Fruit fly (Drosophila melanogaster) whole organism, embryonic: ENCODE results near the gene NimB5.

Experiments
- Aef1 ChIP-seq: fragments of 200-800 bp; sonication (Bioruptor generic); IDR thresholded peaks from 3 replicates; pipeline ENCODE4 v1.3.6; 2022; ENCODE audit warnings: missing biosample characterization, missing genetic modification characterization
- CG10209 ChIP-seq: fragments of 200-800 bp; sonication (Bioruptor generic); optimal IDR thresholded peaks from 3 replicates; lab custom pipeline; 2017; ENCODE audit warnings: missing biosample characterization, mild to moderate bottlenecking, missing genetic modification characterization, missing genetic modification reagents
- CG10543 ChIP-seq: fragments of 200-800 bp; sonication (Bioruptor generic); optimal IDR thresholded peaks from 3 replicates; lab custom pipeline; 2017; ENCODE audit warnings: missing biosample characterization, mild to moderate bottlenecking, missing genetic modification characterization, moderate library complexity
- CG10959 ChIP-seq: fragments of 200-800 bp; sonication (Bioruptor generic); IDR thresholded peaks from 2 replicates; pipeline ENCODE4 v1.3.6; 2022; ENCODE audit warnings: missing biosample characterization, missing genetic modification characterization
- CG13424 ChIP-seq: fragments of 200-800 bp; sonication (Bioruptor generic); optimal IDR thresholded peaks from 2 replicates; lab custom pipeline; 2019; ENCODE audit warnings: missing biosample characterization, mild to moderate bottlenecking, missing genetic modification characterization, moderate library complexity
- CG16779 ChIP-seq: fragments of 200-800 bp; sonication (Bioruptor generic); IDR thresholded peaks from 2 replicates; pipeline ENCODE4 v1.3.6; 2022; ENCODE audit warnings: missing biosample characterization, missing genetic modification characterization
- CG17568 ChIP-seq: fragments of 200-800 bp; sonication (Bioruptor generic); optimal IDR thresholded peaks from 2 replicates; lab custom pipeline; 2018; ENCODE audit warnings: missing biosample characterization, mild to moderate bottlenecking, missing genetic modification characterization, moderate library complexity
- CG2875 ChIP-seq: fragments of 200-800 bp; sonication (Bioruptor generic); optimal IDR thresholded peaks from 2 replicates; lab custom pipeline; 2017; ENCODE audit warnings: missing biosample characterization, mild to moderate bottlenecking, missing genetic modification characterization, missing genetic modification reagents
- CG3065 ChIP-seq: fragments of 200-800 bp; sonication (Bioruptor generic); optimal IDR thresholded peaks from 2 replicates; lab custom pipeline; 2016; ENCODE audit warnings: missing biosample characterization, missing genetic modification characterization
- CG32767 ChIP-seq: fragments of 200-800 bp; sonication (Bioruptor generic); IDR thresholded peaks from 2 replicates; pipeline ENCODE4 v1.3.6; 2022; ENCODE audit warnings: missing biosample characterization, missing genetic modification characterization
- CG4707 ChIP-seq: fragments of 200-800 bp; sonication (Bioruptor generic); optimal IDR thresholded peaks from 2 replicates; lab custom pipeline; 2018; ENCODE audit warnings: missing biosample characterization, mild to moderate bottlenecking, missing genetic modification characterization, moderate library complexity
- HLH4C ChIP-seq: fragments of 200-800 bp; sonication (Bioruptor generic); IDR thresholded peaks from 3 replicates; pipeline ENCODE4 v1.3.6; 2022; ENCODE audit warnings: missing biosample characterization, missing genetic modification characterization; ENCODE audit not compliant: partially characterized antibody
- Hmx ChIP-seq: fragments of 200-800 bp; sonication (Bioruptor generic); optimal IDR thresholded peaks from 2 replicates; lab custom pipeline; 2016; ENCODE audit warnings: missing biosample characterization, missing genetic modification characterization
- Kr ChIP-seq: fragments of 200-800 bp; sonication (Bioruptor generic); optimal IDR thresholded peaks from 2 replicates; lab custom pipeline; 2017; ENCODE audit warnings: missing biosample characterization, mild to moderate bottlenecking, missing genetic modification characterization
- Max ChIP-seq: fragments of 200-800 bp; sonication (Bioruptor generic); optimal IDR thresholded peaks from 2 replicates; lab custom pipeline; 2016; ENCODE audit warnings: missing biosample characterization, mild to moderate bottlenecking, missing genetic modification characterization
- Sin3A ChIP-seq: fragments of >200 bp; optimal IDR thresholded peaks from 2 replicates; lab custom pipeline; 2018
- Sox100B ChIP-seq: fragments of 200-800 bp; sonication (Bioruptor generic); optimal IDR thresholded peaks from 3 replicates; lab custom pipeline; 2018; ENCODE audit warnings: missing biosample characterization, mild to moderate bottlenecking, missing genetic modification characterization
- Sry-δ ChIP-seq: fragments of 200-800 bp; sonication (Bioruptor generic); optimal IDR thresholded peaks from 2 replicates; lab custom pipeline; 2016; ENCODE audit warnings: missing biosample characterization, missing genetic modification characterization
- Trl ChIP-seq, 3 experiments: fragments of >200 bp in 2 of 3; fragments of 200-800 bp in 1 of 3; sonication (Bioruptor generic) in 1 of 3; optimal IDR thresholded peaks; 2 replicates in 1 of 3; 3 replicates in 2 of 3; lab custom pipeline; 2016 to 2017; ENCODE audit warnings: missing biosample characterization in 1 of 3, missing genetic modification characterization in 1 of 3
- cg ChIP-seq: fragments of 200-800 bp; sonication (Bioruptor generic); optimal IDR thresholded peaks from 3 replicates; lab custom pipeline; 2019; ENCODE audit warnings: missing biosample characterization, mild to moderate bottlenecking, missing genetic modification characterization, moderate library complexity
- corto ChIP-seq: fragments of 200-800 bp; sonication (Bioruptor generic); optimal IDR thresholded peaks from 2 replicates; lab custom pipeline; 2016; ENCODE audit warnings: missing biosample characterization, mild to moderate bottlenecking, missing genetic modification characterization, moderate library complexity
- dm ChIP-seq: fragments of 200-800 bp; sonication (Bioruptor generic); optimal IDR thresholded peaks from 3 replicates; lab custom pipeline; 2016; ENCODE audit warnings: missing biosample characterization, missing genetic modification characterization
- dysf ChIP-seq: fragments of 200-800 bp; sonication (Bioruptor generic); IDR thresholded peaks from 3 replicates; pipeline ENCODE4 v1.3.6; 2022; ENCODE audit warnings: missing biosample characterization, missing genetic modification characterization
- ems ChIP-seq: fragments of 200-800 bp; sonication (Bioruptor generic); optimal IDR thresholded peaks from 3 replicates; lab custom pipeline; 2016; ENCODE audit warnings: missing biosample characterization, missing genetic modification characterization
- gro ChIP-seq: fragments of 200-800 bp; sonication (Bioruptor generic); optimal IDR thresholded peaks from 2 replicates; lab custom pipeline; 2016; ENCODE audit warnings: missing biosample characterization, missing genetic modification characterization
- lov ChIP-seq, 2 experiments: fragments of 200-800 bp in 1 of 2; fragments of >200 bp in 1 of 2; sonication (Bioruptor generic) in 1 of 2; IDR thresholded peaks in 1 of 2; optimal IDR thresholded peaks in 1 of 2; 2 replicates in 1 of 2; 3 replicates in 1 of 2; pipeline versions ENCODE4 v1.3.6 to Lab custom; 2017 to 2022; ENCODE audit warnings: missing biosample characterization in 1 of 2, missing genetic modification characterization in 1 of 2
- sima ChIP-seq: fragments of 200-800 bp; sonication (Bioruptor generic); optimal IDR thresholded peaks from 2 replicates; lab custom pipeline; 2016; ENCODE audit warnings: missing biosample characterization, missing genetic modification characterization
- sisA ChIP-seq: fragments of 200-800 bp; sonication (Bioruptor generic); IDR thresholded peaks from 2 replicates; pipeline ENCODE4 v1.3.6; 2022; ENCODE audit warnings: missing biosample characterization, missing genetic modification characterization
- toy ChIP-seq: fragments of 200-800 bp; sonication (Bioruptor generic); IDR thresholded peaks from 2 replicates; pipeline ENCODE4 v1.3.6; 2022; ENCODE audit warnings: missing biosample characterization, missing genetic modification characterization
- trem ChIP-seq: fragments of 200-800 bp; optimal IDR thresholded peaks from 3 replicates; lab custom pipeline; 2019; ENCODE audit warnings: missing biosample characterization, mild to moderate bottlenecking, missing genetic modification characterization, moderate library complexity
- ttk ChIP-seq: fragments of 200-800 bp; sonication (Bioruptor generic); IDR thresholded peaks from 2 replicates; pipeline ENCODE4 v2.1.2; 2022; ENCODE audit warnings: missing biosample characterization, missing genetic modification characterization
- tup ChIP-seq: fragments of 200-800 bp; sonication (Bioruptor generic); optimal IDR thresholded peaks from 2 replicates; lab custom pipeline; 2016; ENCODE audit warnings: missing biosample characterization, mild to moderate bottlenecking, missing genetic modification characterization, moderate library complexity
- vfl ChIP-seq: fragments of 200-800 bp; sonication (Bioruptor generic); optimal IDR thresholded peaks from 2 replicates; lab custom pipeline; 2016; ENCODE audit warnings: missing biosample characterization, missing genetic modification characterization

NimB5 gene

DNA sequence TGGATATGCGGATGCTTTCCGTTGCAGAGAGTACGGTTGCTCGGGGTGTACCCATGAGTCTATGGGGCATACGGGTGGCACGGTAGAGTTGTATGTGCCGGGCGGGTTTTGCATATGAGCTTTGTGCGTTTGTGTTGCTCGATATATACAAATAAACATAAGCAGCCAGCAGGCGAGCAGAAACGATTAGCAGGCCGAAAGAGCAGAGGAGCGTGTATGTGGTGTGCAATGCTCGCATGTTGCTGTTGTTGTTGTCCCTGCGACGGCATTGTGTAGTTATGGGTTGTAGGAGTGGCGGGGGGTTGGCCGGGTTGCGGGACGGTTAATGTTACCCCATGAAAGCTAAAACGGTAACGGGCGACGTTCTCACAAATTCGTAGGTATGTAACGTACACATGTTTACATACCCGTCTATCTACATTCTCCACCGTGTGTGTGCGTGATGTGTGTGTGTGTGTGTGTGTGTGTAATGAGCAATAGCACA is 51.7 kb downstream of the NimB5 start (continued):
- TF ChIP-seq trem (no peak), cg (GFP tag; lab: Kevin White, UChicago) (peak; percentile 91), corto (GFP tag; lab: Kevin White, UChicago) (no peak), CG32767 (peak; percentile 36), CG16779 (no peak), Hmx (GFP tag; lab: Kevin White, UChicago) (no peak), HLH4C (peak; percentile 28; the same call in 1 of the 3 replicates), Sin3A (lab: Kevin White, UChicago) (no peak), CG3065 (GFP tag; lab: Kevin White, UChicago) (no peak), dysf (GFP tag; lab: Robert Waterston, UW) (no peak), sima (GFP tag; lab: Kevin White, UChicago) (no peak), Sox100B (GFP tag; lab: Kevin White, UChicago) (no peak), lov (optimal IDR thresholded peaks at IDR 0.05; lab: Kevin White, UChicago) (no peak), lov (GFP tag; IDR thresholded peaks at IDR 0.05; lab: Robert Waterston, UW) (no peak), CG13424 (tag; lab: Kevin White, UChicago) (no peak), Max (GFP tag; lab: Kevin White, UChicago) (no peak), toy (GFP tag; lab: Robert Waterston, UW) (no peak), dm (GFP tag; lab: Kevin White, UChicago) (no peak), CG10959 (no peak), Sry-δ (GFP tag; lab: Kevin White, UChicago) (no peak), CG10543 (GFP tag; lab: Kevin White, UChicago) (peak; percentile 94), ems (GFP tag; lab: Kevin White, UChicago) (peak; percentile 11), gro (peak; percentile 60), CG17568 (GFP tag; lab: Kevin White, UChicago) (no peak), ttk (GFP tag; lab: Robert Waterston, UW) (0 out of 2 replicates have a peak, but pooled peaks have one; percentile 4), Aef1 (GFP tag; lab: Robert Waterston, UW) (0 out of 3 replicates have a peak, but pooled peaks have one; percentile 8), CG10209 (GFP tag; lab: Kevin White, UChicago) (no peak), vfl (GFP tag; lab: Kevin White, UChicago) (no peak), CG4707 (GFP tag; lab: Kevin White, UChicago) (no peak), Kr (GFP tag; lab: Kevin White, UChicago) (no peak), tup (GFP tag; lab: Kevin White, UChicago) (no peak), Trl (optimal IDR thresholded peaks at IDR 0.05; lab: Kevin White, UChicago) (peak in 1 of 2 experiments; percentile 12), Trl (GFP tag; optimal IDR thresholded peaks at IDR 0.05; lab: Kevin White, UChicago) (no peak), sisA (GFP tag; lab: Robert Waterston, UW) (no peak), CG2875 (no peak)
- TF ChIP-seq, all 482 proteins: peak for 77
